Worm (Caenorhabditis elegans) whole organism, young adult: Measurements from ENCODE around the gene srt-16.

Experiments used
- B0261.1 ChIP-seq: sonication (generic microtip); optimal IDR thresholded peaks from 2 replicates; lab custom pipeline; 2016; ENCODE audit warnings: mild to moderate bottlenecking, missing genetic modification characterization, moderate library complexity, missing compliant biosample characterization
- F49E8.2 ChIP-seq: sonication (generic microtip); optimal IDR thresholded peaks from 3 replicates; lab custom pipeline; 2017; ENCODE audit warnings: missing genetic modification characterization, mild to moderate bottlenecking, missing compliant biosample characterization, antibody characterized with exemption, moderate library complexity; ENCODE audit not compliant: insufficient read depth
- F55B11.4 ChIP-seq: sonication (generic microtip); optimal IDR thresholded peaks from 2 replicates; lab custom pipeline; 2016; ENCODE audit warnings: missing compliant biosample characterization, missing genetic modification characterization, borderline replicate concordance; ENCODE audit not compliant: insufficient read depth
- Y67H2A.10 ChIP-seq: fragments of 200-800 bp; sonication (Bioruptor generic); conservative IDR thresholded peaks from 2 replicates; pipeline ENCODE4 v1.3.6; 2022; ENCODE audit warnings: missing genetic modification reagents, missing genetic modification characterization, missing compliant biosample characterization
- dpl-1 ChIP-seq: fragments of 150-350 bp; optimal IDR thresholded peaks from 2 replicates; lab custom pipeline; 2014; ENCODE audit warnings: missing biosample characterization, missing genetic modification reagents, missing genetic modification characterization
- lir-1 ChIP-seq: fragments of 200-800 bp; sonication (Bioruptor generic); conservative IDR thresholded peaks from 2 replicates; pipeline ENCODE4 v1.3.6; 2022; ENCODE audit warnings: missing genetic modification reagents, missing genetic modification characterization, missing compliant biosample characterization
- madf-10 ChIP-seq: sonication (generic microtip); optimal IDR thresholded peaks from 2 replicates; lab custom pipeline; 2016; ENCODE audit warnings: mild to moderate bottlenecking, missing genetic modification characterization, missing compliant biosample characterization
- pha-4 ChIP-seq: fragments of 150-350 bp; sonication (generic microtip); optimal IDR thresholded peaks from 2 replicates; lab custom pipeline; 2014; ENCODE audit warnings: missing biosample characterization, missing genetic modification reagents, missing genetic modification characterization
- zfh-2 ChIP-seq: fragments of 200-800 bp; sonication (Bioruptor generic); conservative IDR thresholded peaks from 2 replicates; pipeline ENCODE4 v1.3.6; 2022; ENCODE audit warnings: missing genetic modification reagents, missing genetic modification characterization, missing compliant biosample characterization

- TF ChIP-seq B0261.1 (tag; lab: Kevin White, UChicago) (no peak), F55B11.4 (no peak), dpl-1 (GFP tag; lab: Kevin White, UChicago) (no peak), F49E8.2 (tag; lab: Kevin White, UChicago) (no peak), pha-4 (tag; lab: Kevin White, UChicago) (no peak), zfh-2 (no peak), lir-1 (GFP tag; lab: Robert Waterston, UW) (no peak), Y67H2A.10 (no peak), madf-10 (tag; lab: Kevin White, UChicago) (no peak)
Measured at ce11 chrV:3071548-3071947, 7.2 kb upstream of the srt-16 start, which contains the start of gene C50H11.13.
